Fruit fly (Drosophila melanogaster): ENCODE measurements around the gene Cpr97Eb.
A peak's percentile ranks its signal among the peaks of the same experiment; 100 is the strongest.

- TF ChIP-seq CG17806 (tag; optimal IDR thresholded peaks at IDR 0.05) (peak; percentile 4), CG15710 (tag; optimal IDR thresholded peaks at IDR 0.05) (peak; percentile 49), CG14655 (GFP tag; optimal IDR thresholded peaks at IDR 0.05) (peak; percentile 43), CG8159 (tag; optimal IDR thresholded peaks at IDR 0.05) (peak; percentile 65), Pif1A (GFP tag; optimal IDR thresholded peaks at IDR 0.05) (peak; percentile 66), CG10348 (GFP tag; IDR thresholded peaks at IDR 0.05) (no peak), EcR (GFP tag; optimal IDR thresholded peaks at IDR 0.05) (peak; percentile 8), Snoo (tag; optimal IDR thresholded peaks at IDR 0.05) (peak; percentile 58), CG8301 (tag; optimal IDR thresholded peaks at IDR 0.05) (no peak)
Measured at dm6 chr3R:27139963-27140362, 49.0 kb upstream of the Cpr97Eb start.
